Worm (Caenorhabditis elegans): ENCODE measurements around the gene scl-11.

DNA sequence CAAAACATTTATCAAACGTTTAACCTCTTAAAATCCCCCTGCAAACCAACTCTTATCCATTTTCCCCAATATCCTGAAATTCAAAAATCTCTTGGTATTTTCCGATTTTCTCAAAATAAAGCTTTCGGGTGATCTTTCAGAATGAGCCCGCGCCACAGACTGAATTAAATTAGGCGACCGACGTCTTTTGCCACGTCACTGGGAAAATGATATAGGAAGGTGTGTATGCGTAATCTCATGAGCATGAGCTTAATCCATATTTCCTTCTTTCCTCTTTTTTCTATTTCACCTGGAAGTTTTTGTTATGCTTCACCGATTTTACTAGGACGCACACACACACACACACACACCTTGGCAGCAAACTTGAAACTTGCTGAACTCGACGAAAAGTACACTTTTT is 30.2 kb upstream of the scl-11 start:
- no peak for TF ChIP-seq zag-1 (tag; optimal IDR thresholded peaks at IDR 0.05)
- TF ChIP-seq ama-1 (optimal IDR thresholded peaks at IDR 0.05): no peak
- no peak for TF ChIP-seq Y5F2A.4 (GFP tag; optimal IDR thresholded peaks at IDR 0.05)
